Worm (Caenorhabditis elegans) whole organism, midembryonic: ENCODE results near the gene str-89.

Experiments
- T22C8.4 ChIP-seq: fragments of 200-800 bp; sonication (Bioruptor generic); IDR thresholded peaks from 2 replicates; pipeline ENCODE4 v1.3.6; 2022; ENCODE audit warnings: missing genetic modification characterization, missing compliant biosample characterization
- cog-1 ChIP-seq: sonication (generic microtip); optimal IDR thresholded peaks from 2 replicates; lab custom pipeline; 2016; ENCODE audit warnings: missing genetic modification characterization, missing compliant biosample characterization
- flt-1 ChIP-seq: fragments of 200-800 bp; sonication (Bioruptor generic); IDR thresholded peaks from 2 replicates; pipeline ENCODE4 v1.3.6; 2022; ENCODE audit warnings: missing genetic modification characterization, missing compliant biosample characterization
- klf-2 ChIP-seq: fragments of 200-800 bp; sonication (Bioruptor generic); conservative IDR thresholded peaks from 2 replicates; pipeline ENCODE4 v1.3.6; 2022; ENCODE audit warnings: missing genetic modification reagents, missing genetic modification characterization, missing compliant biosample characterization
- med-1 ChIP-seq: sonication (generic microtip); optimal IDR thresholded peaks from 2 replicates; lab custom pipeline; 2017; ENCODE audit warnings: missing genetic modification characterization, mild to moderate bottlenecking, missing compliant biosample characterization, antibody characterized with exemption, missing genetic modification reagents; ENCODE audit not compliant: insufficient read depth
- ref-1 ChIP-seq: fragments of 200-800 bp; sonication (Bioruptor generic); conservative IDR thresholded peaks from 2 replicates; pipeline ENCODE4 v1.3.6; 2022; ENCODE audit warnings: missing genetic modification reagents, missing genetic modification characterization, missing compliant biosample characterization
- tab-1 ChIP-seq: fragments of 200-800 bp; sonication (Bioruptor generic); IDR thresholded peaks from 2 replicates; pipeline ENCODE4 v1.3.6; 2022; ENCODE audit warnings: missing genetic modification characterization, missing compliant biosample characterization
- ztf-23 ChIP-seq: fragments of 200-800 bp; sonication (Bioruptor generic); IDR thresholded peaks from 2 replicates; pipeline ENCODE4 v1.3.6; 2022; ENCODE audit warnings: missing genetic modification reagents, missing genetic modification characterization, missing compliant biosample characterization
- ztf-29 ChIP-seq: fragments of 200-800 bp; sonication (Bioruptor generic); IDR thresholded peaks from 2 replicates; pipeline ENCODE4 v1.3.6; 2022; ENCODE audit warnings: missing genetic modification reagents, missing genetic modification characterization, missing compliant biosample characterization

DNA sequence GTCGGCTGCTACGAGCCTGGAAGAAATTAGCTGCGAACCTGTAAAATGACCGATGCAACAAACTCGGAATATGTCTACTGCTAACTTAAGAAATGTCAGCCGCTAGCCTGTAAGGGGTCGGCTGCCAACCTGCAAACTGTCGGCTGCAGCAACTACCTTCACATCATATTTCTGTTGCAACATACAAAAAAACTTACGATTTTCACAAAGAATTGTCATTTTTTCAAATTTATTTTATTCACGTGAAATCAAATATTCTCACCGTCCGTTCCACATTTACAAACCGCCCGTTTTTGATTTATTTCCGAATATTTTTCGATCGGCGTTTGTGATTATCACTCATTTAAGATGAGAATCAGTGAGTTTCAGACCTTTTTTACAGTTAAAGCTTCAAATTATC lies 31.0 kb downstream of the str-89 start, which contains the start of gene Y26G10.6:
- no peak for TF ChIP-seq klf-2
- no peak for TF ChIP-seq ref-1 (GFP tag; lab: Robert Waterston, UW)
- no peak for TF ChIP-seq flt-1 (GFP tag; lab: Robert Waterston, UW)
- TF ChIP-seq ztf-29 (GFP tag; lab: Robert Waterston, UW): no peak
- TF ChIP-seq cog-1 (tag; lab: Kevin White, UChicago): no peak
- TF ChIP-seq tab-1 (GFP tag; lab: Robert Waterston, UW): no peak
- no peak for TF ChIP-seq T22C8.4 (GFP tag; lab: Robert Waterston, UW)
- TF ChIP-seq ztf-23 (GFP tag; lab: Robert Waterston, UW): no peak
- no peak for TF ChIP-seq med-1
